Fruit fly (Drosophila melanogaster): ENCODE data around the gene mge.

Gene mge

dm6 chr3L:3932742-3933289, 23.1 kb upstream of the mge start (continued):
- TF ChIP-seq CG8924 (tag; optimal IDR thresholded peaks at IDR 0.05) (peak; percentile 8), Opbp (GFP tag; IDR thresholded peaks at IDR 0.05; ENCODE audit: partially characterized antibody) (no peak), MBD-R2 (GFP tag; IDR thresholded peaks at IDR 0.05) (no peak), zfh1 (GFP tag; IDR thresholded peaks at IDR 0.05) (no peak), gfzf (GFP tag; optimal IDR thresholded peaks at IDR 0.05) (no peak), Optix (GFP tag; IDR thresholded peaks at IDR 0.05) (no peak), CG13775 (GFP tag; optimal IDR thresholded peaks at IDR 0.05) (no peak), Dfd (GFP tag; optimal IDR thresholded peaks at IDR 0.05) (no peak), CG18764 (GFP tag; optimal IDR thresholded peaks at IDR 0.05) (no peak), CG10431 (GFP tag; optimal IDR thresholded peaks at IDR 0.05) (no peak), CG10147 (GFP tag; optimal IDR thresholded peaks at IDR 0.05) (no peak), CTCF (GFP tag; optimal IDR thresholded peaks at IDR 0.05) (no peak), fd64A (GFP tag; optimal IDR thresholded peaks at IDR 0.05) (no peak), aop (GFP tag; IDR thresholded peaks at IDR 0.05) (no peak), caup (GFP tag; optimal IDR thresholded peaks at IDR 0.05; ENCODE audit: severe bottlenecking) (peak; percentile 77), Atf6 (GFP tag; IDR thresholded peaks at IDR 0.05) (0 out of 2 replicates have a peak, but pooled peaks have one; percentile 26), tx (GFP tag; optimal IDR thresholded peaks at IDR 0.05) (no peak), BEAF-32 (GFP tag; optimal IDR thresholded peaks at IDR 0.05) (no peak), CG30403 (GFP tag; optimal IDR thresholded peaks at IDR 0.05) (no peak), CG16863 (GFP tag; optimal IDR thresholded peaks at IDR 0.05) (no peak), peb (GFP tag; IDR thresholded peaks at IDR 0.05) (no peak), pita (GFP tag; optimal IDR thresholded peaks at IDR 0.05) (no peak), slou (GFP tag; optimal IDR thresholded peaks at IDR 0.05) (no peak), nau (GFP tag; optimal IDR thresholded peaks at IDR 0.05) (no peak), Poxn (GFP tag; IDR thresholded peaks at IDR 0.05) (no peak), Hmx (GFP tag; optimal IDR thresholded peaks at IDR 0.05) (no peak), emc (GFP tag; optimal IDR thresholded peaks at IDR 0.05) (no peak), Ets97D (GFP tag; optimal IDR thresholded peaks at IDR 0.05) (no peak), CG11085 (GFP tag; IDR thresholded peaks at IDR 0.05) (no peak), Taf1 (GFP tag; IDR thresholded peaks at IDR 0.05) (no peak), bsh (GFP tag; optimal IDR thresholded peaks at IDR 0.05) (no peak), HLH54F (GFP tag; optimal IDR thresholded peaks at IDR 0.05) (no peak), fu2 (GFP tag; optimal IDR thresholded peaks at IDR 0.05) (no peak), CG6765 (GFP tag; optimal IDR thresholded peaks at IDR 0.05) (peak; percentile 23), Kr (GFP tag; optimal IDR thresholded peaks at IDR 0.05) (no peak), row (GFP tag; IDR thresholded peaks at IDR 0.05) (no peak), CG10565 (GFP tag; optimal IDR thresholded peaks at IDR 0.05) (no peak), CrebB (tag; optimal IDR thresholded peaks at IDR 0.05) (no peak), CG7556 (GFP tag; optimal IDR thresholded peaks at IDR 0.05) (peak; percentile 38), gt (GFP tag; IDR thresholded peaks at IDR 0.05) (no peak), CG10321 (GFP tag; IDR thresholded peaks at IDR 0.05) (no peak), CG32767 (GFP tag; IDR thresholded peaks at IDR 0.05) (no peak), CG1603 (tag; optimal IDR thresholded peaks at IDR 0.05) (no peak), dpn (GFP tag; optimal IDR thresholded peaks at IDR 0.05) (no peak), CG9215 (GFP tag; IDR thresholded peaks at IDR 0.05) (no peak), CG2116 (GFP tag; optimal IDR thresholded peaks at IDR 0.05) (no peak), so (GFP tag; IDR thresholded peaks at IDR 0.05) (no peak), Mad (GFP tag; optimal IDR thresholded peaks at IDR 0.05) (no peak), gsb-n (tag; optimal IDR thresholded peaks at IDR 0.05) (no peak), CG1529 (GFP tag; optimal IDR thresholded peaks at IDR 0.05) (no peak), CG5180 (GFP tag; optimal IDR thresholded peaks at IDR 0.05) (no peak), CG10654 (GFP tag; optimal IDR thresholded peaks at IDR 0.05) (no peak), CG3995 (GFP tag; optimal IDR thresholded peaks at IDR 0.05) (no peak)

Data from whole organism, embryonic.